Worm (Caenorhabditis elegans): ENCODE results near the gene W02F12.4.

DNA sequence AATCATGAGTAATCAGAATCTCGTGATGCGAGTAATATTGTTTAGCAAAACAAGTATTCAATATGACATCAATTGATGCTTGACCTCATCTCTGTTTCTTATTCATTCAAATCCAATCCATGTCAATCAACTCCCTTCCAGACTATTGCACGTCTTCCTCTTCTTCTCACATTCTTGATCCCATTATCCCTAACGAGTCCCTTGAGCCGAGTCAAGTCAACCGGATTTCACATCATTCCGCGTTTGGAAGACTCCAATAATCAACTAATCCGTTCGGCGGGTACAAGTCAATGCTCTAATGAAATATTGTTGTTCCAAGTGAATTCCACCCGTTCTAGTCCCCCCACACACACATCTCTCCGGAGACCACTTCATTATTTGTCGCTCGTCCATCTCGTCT, 19.5 kb upstream of the W02F12.4 start:
- TF ChIP-seq ceh-32 (tag; optimal IDR thresholded peaks at IDR 0.05; ENCODE audit: poor library complexity) (no peak), ces-1 (GFP tag; optimal IDR thresholded peaks at IDR 0.05) (no peak), nhr-76 (tag; optimal IDR thresholded peaks at IDR 0.05) (no peak), dmd-8 (GFP tag; IDR thresholded peaks at IDR 0.05) (no peak), sdz-12 (GFP tag; optimal IDR thresholded peaks at IDR 0.05) (no peak), gei-8 (GFP tag; optimal IDR thresholded peaks at IDR 0.05) (no peak), fos-1 (tag; optimal IDR thresholded peaks at IDR 0.05) (no peak), ama-1 (optimal IDR thresholded peaks at IDR 0.05) (no peak), Y75B8A.6 (GFP tag; IDR thresholded peaks at IDR 0.05) (no peak)

Measured in whole organism, L4 larva.